Worm (Caenorhabditis elegans): ENCODE results near the gene srh-201.

srh-201 gene

ce11 chrV:9041030-9041429 is 27.4 kb upstream of the srh-201 start, which contains the start of gene cyp-33B1:
Gene cyp-33B1 (plus strand): TSS chrV:9041330.
- TF ChIP-seq spr-3 (GFP tag; optimal IDR thresholded peaks at IDR 0.05): no peak
- TF ChIP-seq dve-1 (tag; optimal IDR thresholded peaks at IDR 0.05; ENCODE audit: insufficient read depth): no peak
- no peak for TF ChIP-seq nhr-48 (tag; optimal IDR thresholded peaks at IDR 0.05)
- TF ChIP-seq F49E8.2 (tag; optimal IDR thresholded peaks at IDR 0.05; ENCODE audit: borderline replicate concordance): no peak
- no peak for TF ChIP-seq lin-38 (GFP tag; IDR thresholded peaks at IDR 0.05)
- TF ChIP-seq unc-130 (GFP tag; optimal IDR thresholded peaks at IDR 0.05): no peak
- TF ChIP-seq mes-2 (tag; optimal IDR thresholded peaks at IDR 0.05; ENCODE audit: poor library complexity, severe bottlenecking): no peak
- TF ChIP-seq lim-7 (GFP tag; IDR thresholded peaks at IDR 0.05): no peak
- TF ChIP-seq nhr-10 (tag; optimal IDR thresholded peaks at IDR 0.05): no peak
- TF ChIP-seq dpl-1 (GFP tag; optimal IDR thresholded peaks at IDR 0.05): no peak

DNA sequence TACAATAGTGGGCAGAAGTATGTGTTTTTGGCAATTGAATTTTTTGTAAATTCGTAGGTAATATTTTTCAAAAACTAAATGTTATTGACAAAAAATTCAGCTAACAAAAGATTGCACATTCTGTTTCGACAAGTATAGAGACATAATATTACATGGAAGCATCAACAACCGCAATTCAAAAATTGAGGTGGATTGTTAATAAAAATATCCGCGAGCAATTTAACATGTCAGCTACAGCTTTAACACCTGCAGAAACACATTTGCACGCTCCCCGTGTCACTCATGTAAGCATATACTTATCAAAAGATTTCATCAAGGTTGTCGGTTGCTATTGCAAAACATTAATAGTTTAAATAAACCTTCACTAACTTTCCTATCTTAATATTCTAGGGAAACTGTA is 22.0 kb upstream of the srh-201 start, which contains the start of gene srsx-34:
srsx-34 (plus strand) TSS at position 301 of the 400 bp plus-strand sequence.
- TF ChIP-seq nhr-25 (tag; optimal IDR thresholded peaks at IDR 0.05; ENCODE audit: borderline replicate concordance, insufficient read depth): no peak
- no peak for TF ChIP-seq Y105C5A.15 (GFP tag; IDR thresholded peaks at IDR 0.05)
- TF ChIP-seq aha-1 (tag): peak; percentile 31

ce11 chrV:9033267-9033666 is 19.6 kb upstream of the srh-201 start, which contains the start of gene C25E10.4:
Gene C25E10.4 (plus strand): TSS chrV:9033567.
- TF ChIP-seq aha-1 (tag) (peak; percentile 37), gei-8 (GFP tag; optimal IDR thresholded peaks at IDR 0.05) (no peak), nhr-25 (tag; optimal IDR thresholded peaks at IDR 0.05; ENCODE audit: borderline replicate concordance, insufficient read depth) (no peak), Y48G9A.11 (GFP tag; IDR thresholded peaks at IDR 0.05) (no peak), mdl-1 (tag; optimal IDR thresholded peaks at IDR 0.05) (no peak), T20F7.1 (GFP tag; optimal IDR thresholded peaks at IDR 0.05) (no peak), mxl-2 (GFP tag; conservative IDR thresholded peaks at IDR 0.05) (no peak)

DNA sequence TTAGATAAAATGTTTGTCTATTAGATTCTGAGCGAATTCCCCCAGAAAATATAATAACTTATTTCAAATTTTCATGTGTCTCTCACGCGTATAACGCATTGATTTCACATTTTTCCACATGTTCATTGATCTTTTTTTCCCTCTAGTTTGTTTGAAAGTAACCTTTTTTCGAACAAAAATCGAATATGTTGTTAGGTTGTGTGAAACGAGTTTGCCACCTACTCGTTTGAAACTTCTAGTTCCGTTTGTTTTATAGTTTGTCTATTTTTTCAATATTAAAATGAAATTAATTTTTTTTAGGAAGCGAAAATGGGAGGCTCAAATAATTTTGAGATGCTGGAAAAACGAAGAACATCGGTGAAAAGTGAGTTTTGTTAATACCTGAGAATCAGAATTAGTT is 16.6 kb upstream of the srh-201 start, which contains the start of gene C25E10.5:
C25E10.5 (plus strand) TSS at position 301 of the 400 bp plus-strand sequence.
- TF ChIP-seq lir-3 (tag; optimal IDR thresholded peaks at IDR 0.05) (no peak), fos-1 (tag; optimal IDR thresholded peaks at IDR 0.05) (no peak), rbr-2 (tag; optimal IDR thresholded peaks at IDR 0.05) (no peak), lin-39 (tag; optimal IDR thresholded peaks at IDR 0.05) (no peak)

ce11 chrV:9024713-9025112 is 11.0 kb upstream of the srh-201 start, which contains the start of gene bus-1:
Gene bus-1 (minus strand): TSS chrV:9024813.
- TF ChIP-seq nhr-76 (tag; optimal IDR thresholded peaks at IDR 0.05): no peak
- TF ChIP-seq unc-62 (GFP tag; optimal IDR thresholded peaks at IDR 0.05 in 1 of 2): peak in 1 of 2 experiments; percentile 58
- no peak for TF ChIP-seq unc-62 (tag; optimal IDR thresholded peaks at IDR 0.05)

- no peak for TF ChIP-seq dmd-6 (GFP tag; IDR thresholded peaks at IDR 0.05)
- no peak for TF ChIP-seq gei-8 (GFP tag; optimal IDR thresholded peaks at IDR 0.05)
- no peak for TF ChIP-seq F10B5.3 (tag; optimal IDR thresholded peaks at IDR 0.05)
- no peak for TF ChIP-seq F44E2.7 (GFP tag; IDR thresholded peaks at IDR 0.05)
- no peak for TF ChIP-seq hif-1 (tag; optimal IDR thresholded peaks at IDR 0.05)
- TF ChIP-seq tag-97 (GFP tag; IDR thresholded peaks at IDR 0.05): no peak
- TF ChIP-seq saeg-2 (GFP tag; IDR thresholded peaks at IDR 0.05): no peak
- no peak for TF ChIP-seq ztf-11 (tag; optimal IDR thresholded peaks at IDR 0.05)
- no peak for TF ChIP-seq duxl-1 (tag; optimal IDR thresholded peaks at IDR 0.05; ENCODE audit: poor library complexity)
- no peak for TF ChIP-seq F37D6.2 (tag; optimal IDR thresholded peaks at IDR 0.05)
- TF ChIP-seq snpc-4 (tag; optimal IDR thresholded peaks at IDR 0.05): no peak
- TF ChIP-seq dve-1 (tag; optimal IDR thresholded peaks at IDR 0.05; ENCODE audit: insufficient read depth): no peak
- TF ChIP-seq ceh-32 (tag; optimal IDR thresholded peaks at IDR 0.05; ENCODE audit: poor library complexity): no peak
- TF ChIP-seq nhr-76 (tag; optimal IDR thresholded peaks at IDR 0.05): no peak
- TF ChIP-seq unc-62 (GFP tag; optimal IDR thresholded peaks at IDR 0.05 in 1 of 2): no peak
- TF ChIP-seq unc-62 (tag; optimal IDR thresholded peaks at IDR 0.05): no peak
- no peak for TF ChIP-seq zfp-3 (GFP tag; conservative IDR thresholded peaks at IDR 0.05)
- TF ChIP-seq unc-39 (tag; optimal IDR thresholded peaks at IDR 0.05): no peak
- TF ChIP-seq nhr-102 (tag; optimal IDR thresholded peaks at IDR 0.05): no peak
- TF ChIP-seq madf-5 (GFP tag; IDR thresholded peaks at IDR 0.05): no peak
- TF ChIP-seq Y48G9A.11 (GFP tag; IDR thresholded peaks at IDR 0.05): no peak
Measured at ce11 chrV:9022078-9022477, 8.4 kb upstream of the srh-201 start, which contains the start of gene oac-41. Gene oac-41 (minus strand): TSS chrV:9022178.

All from whole organism, L4 larva.